Worm (Caenorhabditis elegans) whole organism, early embryonic: ENCODE data around the gene nas-17.

Experiments
- ama-1 ChIP-seq: fragments of 150-350 bp; optimal IDR thresholded peaks from 2 replicates; lab custom pipeline; 2014
- ets-7 ChIP-seq: sonication (generic microtip); optimal IDR thresholded peaks from 2 replicates; lab custom pipeline; 2016; ENCODE audit warnings: missing genotype, missing genetic modification characterization, missing compliant biosample characterization
- scrt-1 ChIP-seq: fragments of 200-800 bp; sonication (Bioruptor generic); IDR thresholded peaks from 2 replicates; pipeline ENCODE4 v1.3.6; 2022; ENCODE audit warnings: missing genetic modification characterization, missing compliant biosample characterization
- sea-1 ChIP-seq: fragments of 200-800 bp; sonication (Bioruptor generic); conservative IDR thresholded peaks from 2 replicates; pipeline ENCODE4 v1.3.6; 2022; ENCODE audit warnings: missing genetic modification characterization, missing compliant biosample characterization
- tbx-37 ChIP-seq: fragments of 200-800 bp; sonication (Bioruptor generic); conservative IDR thresholded peaks from 2 replicates; pipeline ENCODE4 v1.3.6; 2022; ENCODE audit warnings: missing genetic modification reagents, missing genetic modification characterization, missing compliant biosample characterization

ce11 chrV:11363575-11363974 is 35.1 kb upstream of the nas-17 start:
- TF ChIP-seq sea-1 (no peak), ama-1 (lab: Kevin White, UChicago) (no peak), ets-7 (tag; lab: Kevin White, UChicago) (no peak), tbx-37 (no peak), scrt-1 (GFP tag; lab: Robert Waterston, UW) (no peak)
